Worm (Caenorhabditis elegans) whole organism, L4/young adult: ENCODE data around the gene srg-64.

ENCODE experiments used
- dao-5 ChIP-seq: sonication (generic microtip); optimal IDR thresholded peaks from 2 replicates; lab custom pipeline; 2016; ENCODE audit warnings: missing genotype, missing genetic modification characterization, moderate library complexity, missing compliant biosample characterization
- him-1 ChIP-seq: sonication (generic microtip); optimal IDR thresholded peaks from 2 replicates; lab custom pipeline; 2016; ENCODE audit warnings: missing genotype, missing genetic modification reagents, missing genetic modification characterization, missing compliant biosample characterization

DNA sequence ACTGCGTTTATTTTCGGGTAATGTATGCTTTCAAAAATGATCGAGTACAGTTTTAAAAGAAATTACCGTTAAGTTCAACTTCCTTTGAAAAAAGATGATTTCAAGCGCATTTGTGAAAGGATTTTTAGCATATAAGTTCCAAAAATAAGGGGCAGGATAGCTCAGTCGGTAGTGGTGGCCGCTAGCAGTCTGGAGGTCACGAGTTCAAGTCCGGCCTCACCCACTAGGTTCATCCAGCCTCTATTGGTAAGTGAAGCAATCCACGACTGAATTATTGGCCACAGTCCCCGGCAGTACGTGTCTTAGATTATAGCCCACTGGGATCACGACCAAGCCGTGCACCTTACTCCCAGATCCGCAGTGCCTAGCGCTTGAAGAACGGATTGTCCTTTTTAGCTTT, 23.5 kb downstream of the srg-64 start:
- no peak for TF ChIP-seq him-1 (tag; lab: Kevin White, UChicago)
- no peak for TF ChIP-seq dao-5
